Worm (Caenorhabditis elegans): Measurements from ENCODE around the gene clec-128.
"Not testable (repeated sequence)": the region's sequence is repeated elsewhere in the genome, so short reads cannot be mapped to it uniquely, and the experiment has no call there.

DNA sequence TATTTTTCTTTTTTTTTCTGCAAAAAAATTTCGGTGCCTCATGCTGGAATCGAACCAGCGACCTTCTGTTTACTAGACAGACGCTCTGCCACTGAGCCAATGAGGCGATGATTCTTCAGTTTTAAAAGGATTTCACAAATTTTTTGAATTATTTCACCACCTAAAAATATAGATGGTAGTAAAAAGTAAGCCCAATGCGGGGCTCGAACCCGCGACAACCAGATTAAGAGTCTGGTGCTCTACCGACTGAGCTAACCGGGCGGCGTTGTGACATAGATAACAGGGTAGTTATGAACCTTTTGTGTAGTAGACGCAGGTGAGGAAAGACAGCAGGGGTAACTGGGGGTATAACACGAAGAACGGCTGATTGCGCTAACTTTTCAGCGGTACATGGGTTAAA is 3.3 kb downstream of the clec-128 start:
- peak; percentile 72 for TF ChIP-seq Y53G8AR.9 (GFP tag; conservative IDR thresholded peaks at IDR 0.05)
- TF ChIP-seq mel-28 (tag; optimal IDR thresholded peaks at IDR 0.05; ENCODE audit: borderline replicate concordance); F49E8.2 (tag; optimal IDR thresholded peaks at IDR 0.05; ENCODE audit: insufficient read depth); nhr-179 (tag; optimal IDR thresholded peaks at IDR 0.05); unc-62 (GFP tag; optimal IDR thresholded peaks at IDR 0.05); snpc-4 (GFP tag; optimal IDR thresholded peaks at IDR 0.05); F22D6.2 (tag; optimal IDR thresholded peaks at IDR 0.05): not testable (repeated sequence)
- peak; percentile 22 for TF ChIP-seq ets-4 (GFP tag; optimal IDR thresholded peaks at IDR 0.05)
- TF ChIP-seq rec-8 (tag; optimal IDR thresholded peaks at IDR 0.05) = peak; percentile 53 to 72
- TF ChIP-seq atf-7 (tag; optimal IDR thresholded peaks at IDR 0.05) = peak; percentile 70
- peak; percentile 91 for TF ChIP-seq B0261.1 (tag; optimal IDR thresholded peaks at IDR 0.05)
- TF ChIP-seq snpc-4 (tag; optimal IDR thresholded peaks at IDR 0.05) = peak in 2 of 4 experiments; percentile 61 to 85
- peak; percentile 60 for TF ChIP-seq attf-6 (GFP tag; IDR thresholded peaks at IDR 0.05)
- TF ChIP-seq F57C9.4 (tag; optimal IDR thresholded peaks at IDR 0.05) = peak; percentile 2
- peak; percentile 81 for TF ChIP-seq nhr-90 (tag; optimal IDR thresholded peaks at IDR 0.05)
